Fruit fly (Drosophila melanogaster): ENCODE results near the gene CG15418.

DNA sequence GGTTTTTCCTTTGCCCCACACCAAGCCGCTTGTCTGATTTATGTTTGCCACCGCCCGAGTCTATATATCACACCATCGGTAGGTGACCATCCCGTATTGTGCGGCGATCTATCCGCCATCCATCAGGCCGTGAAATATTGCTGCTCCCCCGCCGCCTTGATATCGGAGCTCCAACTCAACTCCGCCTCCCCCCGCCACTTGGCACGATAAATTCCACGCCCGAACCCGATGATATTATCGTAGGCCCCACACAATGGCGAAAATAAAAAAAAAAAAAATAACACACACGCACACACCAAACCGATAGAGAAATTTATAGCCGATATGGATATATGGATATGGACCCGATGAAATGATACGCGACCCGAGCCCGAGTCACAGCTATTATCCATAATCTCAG is 30.7 kb downstream of the CG15418 start:
- TF ChIP-seq ttk (optimal IDR thresholded peaks at IDR 0.05), result no peak
- TF ChIP-seq insv (optimal IDR thresholded peaks at IDR 0.05), result no peak
- no peak for TF ChIP-seq Sin3A (optimal IDR thresholded peaks at IDR 0.05)

Measured in Kc167 (cell line).